Worm (Caenorhabditis elegans) whole organism, L4 larva: ENCODE data around the gene F31D4.2.

ENCODE experiments used
- ceh-32 ChIP-seq: sonication (generic microtip); optimal IDR thresholded peaks from 2 replicates; lab custom pipeline; 2016; ENCODE audit warnings: mild to moderate bottlenecking, missing genetic modification characterization, missing compliant biosample characterization; ENCODE audit not compliant: poor library complexity
- hmg-1.1 ChIP-seq: fragments of 200-800 bp; sonication (Bioruptor generic); IDR thresholded peaks from 2 replicates; pipeline ENCODE4 v1.3.6; 2022; ENCODE audit warnings: missing genetic modification reagents, missing genetic modification characterization, missing compliant biosample characterization
- nhr-10 ChIP-seq: fragments of 150-350 bp; optimal IDR thresholded peaks from 2 replicates; lab custom pipeline; 2014; ENCODE audit warnings: missing biosample characterization, missing genetic modification characterization
- nhr-237 ChIP-seq: sonication (generic microtip); optimal IDR thresholded peaks from 2 replicates; lab custom pipeline; 2017; ENCODE audit warnings: missing biosample characterization, missing genetic modification characterization
- nhr-48 ChIP-seq: sonication (generic microtip); optimal IDR thresholded peaks from 2 replicates; lab custom pipeline; 2016; ENCODE audit warnings: mild to moderate bottlenecking, missing genetic modification characterization, missing compliant biosample characterization
- sdz-12 ChIP-seq: fragments of 200-800 bp; sonication (Bioruptor generic); optimal IDR thresholded peaks from 2 replicates; lab custom pipeline; 2018; ENCODE audit warnings: mild to moderate bottlenecking, missing genetic modification characterization, missing compliant biosample characterization
- unc-62 ChIP-seq, 3 experiments: fragments of 150-350 bp in 1 of 3; sonication (generic microtip); optimal IDR thresholded peaks in 2 of 3; peaks in 1 of 3; 1 replicate in 1 of 3; 2 replicates in 2 of 3; lab custom pipeline; 2014 to 2017; ENCODE audit warnings: missing biosample characterization in 3 of 3, missing genetic modification characterization in 3 of 3, missing genetic modification reagents in 3 of 3, missing genotype in 1 of 3

DNA sequence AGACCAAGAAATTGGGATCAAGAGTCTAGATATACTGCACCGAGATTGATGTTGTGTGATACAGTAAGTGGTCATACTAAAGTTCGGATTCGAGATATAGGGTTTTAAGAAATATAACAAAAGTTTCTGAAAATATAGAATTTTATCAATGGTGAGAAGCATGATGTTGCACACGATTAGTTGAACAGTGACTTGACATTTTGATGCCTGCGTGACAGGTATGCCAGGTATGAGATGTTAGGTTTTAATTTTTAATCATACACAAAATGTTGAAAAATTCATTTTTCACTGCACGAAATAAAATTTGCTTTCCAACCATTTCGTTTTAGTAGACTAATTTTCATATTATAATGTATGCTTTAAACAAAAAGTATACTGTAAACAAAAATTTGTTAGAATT lies 14.9 kb downstream of the F31D4.2 start:
- TF ChIP-seq nhr-237 (tag; lab: Kevin White, UChicago) (no peak), nhr-48 (tag; lab: Kevin White, UChicago) (no peak), hmg-1.1 (no peak), unc-62 (GFP tag; optimal IDR thresholded peaks at IDR 0.05 in 1 of 2; lab: Kevin White, UChicago) (no peak), unc-62 (tag; optimal IDR thresholded peaks at IDR 0.05; lab: Kevin White, UChicago) (no peak), nhr-10 (tag; lab: Kevin White, UChicago) (no peak), ceh-32 (no peak), sdz-12 (GFP tag; lab: Kevin White, UChicago) (no peak)
